Worm (Caenorhabditis elegans) whole organism, L2 larva: ENCODE data around the gene F58F12.3.

Source experiments
- C34F6.9 ChIP-seq: fragments of 150-350 bp; optimal IDR thresholded peaks from 2 replicates; lab custom pipeline; 2014; ENCODE audit warnings: missing biosample characterization, missing genetic modification characterization
- F13H6.1 ChIP-seq: sonication (generic microtip); optimal IDR thresholded peaks from 2 replicates; lab custom pipeline; 2016; ENCODE audit warnings: missing genetic modification characterization, missing compliant biosample characterization
- Y55F3AM.14 ChIP-seq: fragments of 200-800 bp; sonication (Bioruptor generic); optimal IDR thresholded peaks from 2 replicates; lab custom pipeline; 2018; ENCODE audit warnings: mild to moderate bottlenecking, missing genetic modification characterization, missing compliant biosample characterization
- ZK546.5 ChIP-seq: sonication (generic microtip); optimal IDR thresholded peaks from 2 replicates; lab custom pipeline; 2017; ENCODE audit warnings: missing biosample characterization, missing genetic modification characterization
- aly-2 ChIP-seq: fragments of 150-350 bp; optimal IDR thresholded peaks from 2 replicates; lab custom pipeline; 2014; ENCODE audit warnings: missing biosample characterization, missing genetic modification characterization
- ama-1 ChIP-seq: fragments of 150-350 bp; optimal IDR thresholded peaks from 2 replicates; lab custom pipeline; 2018; ENCODE audit warnings: inconsistent platforms
- blmp-1 ChIP-seq: sonication (generic microtip); optimal IDR thresholded peaks from 2 replicates; lab custom pipeline; 2017; ENCODE audit warnings: missing genetic modification characterization, mild to moderate bottlenecking, missing compliant biosample characterization, antibody characterized with exemption, moderate library complexity; ENCODE audit not compliant: insufficient read depth
- ceh-16 ChIP-seq: fragments of 150-350 bp; optimal IDR thresholded peaks from 2 replicates; lab custom pipeline; 2014; ENCODE audit warnings: missing biosample characterization, missing genetic modification characterization
- ceh-82 ChIP-seq: fragments of 150-350 bp; optimal IDR thresholded peaks from 2 replicates; lab custom pipeline; 2014; ENCODE audit warnings: missing biosample characterization, missing genetic modification characterization
- crh-2 ChIP-seq: sonication (generic microtip); optimal IDR thresholded peaks from 2 replicates; lab custom pipeline; 2017; ENCODE audit warnings: missing biosample characterization, missing genetic modification characterization
- dmd-4 ChIP-seq: sonication (generic microtip); optimal IDR thresholded peaks from 2 replicates; lab custom pipeline; 2017; ENCODE audit warnings: missing biosample characterization, missing genetic modification characterization
- elt-3 ChIP-seq: sonication (generic microtip); optimal IDR thresholded peaks from 2 replicates; lab custom pipeline; 2017; ENCODE audit warnings: missing biosample characterization, missing genetic modification characterization
- fos-1 ChIP-seq: fragments of 150-350 bp; optimal IDR thresholded peaks from 2 replicates; lab custom pipeline; 2014; ENCODE audit warnings: missing biosample characterization, missing genetic modification characterization
- gmeb-1 ChIP-seq: fragments of 150-350 bp; optimal IDR thresholded peaks from 2 replicates; lab custom pipeline; 2014; ENCODE audit warnings: missing biosample characterization, missing genetic modification characterization
- lin-11 ChIP-seq: fragments of 150-350 bp; sonication (generic microtip); optimal IDR thresholded peaks from 2 replicates; lab custom pipeline; 2014; ENCODE audit warnings: missing biosample characterization, missing genetic modification characterization, inconsistent platforms, mixed read lengths
- lin-39 ChIP-seq: fragments of 150-350 bp; optimal IDR thresholded peaks from 2 replicates; lab custom pipeline; 2014; ENCODE audit warnings: missing biosample characterization, missing genetic modification reagents, missing genetic modification characterization
- mab-5 ChIP-seq: fragments of 150-350 bp; optimal IDR thresholded peaks from 2 replicates; lab custom pipeline; 2014; ENCODE audit warnings: missing biosample characterization, missing genetic modification characterization
- nhr-10 ChIP-seq: sonication (generic microtip); optimal IDR thresholded peaks from 2 replicates; lab custom pipeline; 2017; ENCODE audit warnings: missing biosample characterization, missing genetic modification characterization
- nhr-11 ChIP-seq: fragments of 150-350 bp; optimal IDR thresholded peaks from 2 replicates; lab custom pipeline; 2014; ENCODE audit warnings: missing biosample characterization, missing genetic modification characterization
- nhr-129 ChIP-seq: fragments of 150-350 bp; optimal IDR thresholded peaks from 2 replicates; lab custom pipeline; 2014; ENCODE audit warnings: missing biosample characterization, missing genetic modification characterization
- nhr-21 ChIP-seq: fragments of 150-350 bp; optimal IDR thresholded peaks from 2 replicates; lab custom pipeline; 2014; ENCODE audit warnings: missing biosample characterization, missing genetic modification characterization
- nhr-23 ChIP-seq: fragments of 150-350 bp; optimal IDR thresholded peaks from 2 replicates; lab custom pipeline; 2014; ENCODE audit warnings: missing biosample characterization, missing genetic modification reagents, missing genetic modification characterization
- nhr-237 ChIP-seq: fragments of 150-350 bp; optimal IDR thresholded peaks from 2 replicates; lab custom pipeline; 2014; ENCODE audit warnings: missing biosample characterization, missing genetic modification characterization
- nhr-25 ChIP-seq: fragments of 150-350 bp; sonication (generic microtip); optimal IDR thresholded peaks from 3 replicates; lab custom pipeline; 2014; ENCODE audit warnings: missing biosample characterization, missing genetic modification characterization
- nhr-6 ChIP-seq: fragments of 150-350 bp; optimal IDR thresholded peaks from 2 replicates; lab custom pipeline; 2014; ENCODE audit warnings: missing biosample characterization, missing genetic modification characterization
- nhr-77 ChIP-seq: fragments of 150-350 bp; optimal IDR thresholded peaks from 2 replicates; lab custom pipeline; 2014; ENCODE audit warnings: missing biosample characterization, missing genetic modification characterization
- peb-1 ChIP-seq: fragments of 150-350 bp; optimal IDR thresholded peaks from 2 replicates; lab custom pipeline; 2014; ENCODE audit warnings: missing biosample characterization, missing genetic modification characterization
- sma-9 ChIP-seq, 2 experiments: fragments of 150-350 bp in 1 of 2; sonication (generic microtip) in 1 of 2; optimal IDR thresholded peaks; 2 replicates each; lab custom pipeline; 2014 to 2016; ENCODE audit warnings: missing genetic modification characterization in 2 of 2, mild to moderate bottlenecking in 1 of 2, missing biosample characterization in 1 of 2, missing compliant biosample characterization in 1 of 2, missing genetic modification reagents in 1 of 2, moderate library complexity in 1 of 2
- snpc-4 ChIP-seq: fragments of 150-350 bp; optimal IDR thresholded peaks from 2 replicates; lab custom pipeline; 2014; ENCODE audit warnings: missing biosample characterization, missing genetic modification characterization
- unc-39 ChIP-seq: fragments of 150-350 bp; optimal IDR thresholded peaks from 2 replicates; lab custom pipeline; 2014; ENCODE audit warnings: missing biosample characterization, missing genetic modification characterization
- unc-62 ChIP-seq: fragments of 150-350 bp; optimal IDR thresholded peaks from 2 replicates; lab custom pipeline; 2014; ENCODE audit warnings: missing biosample characterization, missing genetic modification reagents, missing genetic modification characterization
- ztf-1 ChIP-seq: fragments of 200-800 bp; sonication (Bioruptor generic); conservative IDR thresholded peaks from 2 replicates; pipeline ENCODE4 v1.3.6; 2022; ENCODE audit warnings: missing genetic modification characterization, missing compliant biosample characterization
- ztf-4 ChIP-seq: fragments of 150-350 bp; optimal IDR thresholded peaks from 2 replicates; lab custom pipeline; 2014; ENCODE audit warnings: missing biosample characterization, missing genetic modification characterization

The F58F12.3 gene

ce11 chrII:6391195-6391594 is at the start of gene F58F12.3:
Gene F58F12.3, minus strand, starts transcription at chrII:6391295.
- no peak for TF ChIP-seq nhr-237 (tag; lab: Kevin White, UChicago)
- no peak for TF ChIP-seq ceh-16 (tag; lab: Kevin White, UChicago)
- no peak for TF ChIP-seq fos-1 (tag; lab: Kevin White, UChicago)
- no peak for TF ChIP-seq nhr-21
- no peak for TF ChIP-seq peb-1 (tag; lab: Kevin White, UChicago)
- no peak for TF ChIP-seq ztf-1 (GFP tag; lab: Robert Waterston, UW)
- TF ChIP-seq unc-39 (tag; lab: Kevin White, UChicago): no peak
- no peak for TF ChIP-seq aly-2 (tag; lab: Kevin White, UChicago)
- TF ChIP-seq lin-39: no peak
- no peak for TF ChIP-seq nhr-11
- no peak for TF ChIP-seq mab-5 (tag; lab: Kevin White, UChicago)
- no peak for TF ChIP-seq lin-11 (tag; lab: Kevin White, UChicago)
- TF ChIP-seq unc-62: no peak
- TF ChIP-seq sma-9 (GFP tag; optimal IDR thresholded peaks at IDR 0.05; lab: Kevin White, UChicago): no peak
- TF ChIP-seq sma-9 (tag; optimal IDR thresholded peaks at IDR 0.05; lab: Kevin White, UChicago): no peak
- TF ChIP-seq, all 48 proteins: peak for 0

ce11 chrII:6436845-6437244 is 45.8 kb upstream of the F58F12.3 start:
- TF ChIP-seq blmp-1: no peak

- TF ChIP-seq ztf-4 (tag; lab: Kevin White, UChicago) (no peak), ztf-1 (GFP tag; lab: Robert Waterston, UW) (no peak), nhr-10 (tag; lab: Kevin White, UChicago) (no peak)
Observed at ce11 chrII:6425993-6426392, 34.9 kb upstream of the F58F12.3 start, which contains the start of gene col-75. Gene col-75, plus strand, starts transcription at chrII:6426293.

ce11 chrII:6422812-6423211 is 31.7 kb upstream of the F58F12.3 start, which contains the start of gene K03H9.3:
Gene K03H9.3, plus strand, starts transcription at chrII:6423112.
- TF ChIP-seq nhr-129 (tag; lab: Kevin White, UChicago) (no peak), mab-5 (tag; lab: Kevin White, UChicago) (no peak), ZK546.5 (no peak), nhr-237 (tag; lab: Kevin White, UChicago) (no peak), dmd-4 (tag; lab: Kevin White, UChicago) (no peak), ama-1 (lab: Kevin White, UChicago) (no peak), nhr-77 (no peak), nhr-6 (tag; lab: Kevin White, UChicago) (no peak), Y55F3AM.14 (GFP tag; lab: Kevin White, UChicago) (no peak), blmp-1 (no peak)

- TF ChIP-seq lin-39 (no peak), snpc-4 (tag; lab: Kevin White, UChicago) (no peak), nhr-25 (tag; lab: Kevin White, UChicago) (peak; percentile 33), nhr-21 (no peak), blmp-1 (peak; percentile 1), elt-3 (no peak), unc-62 (no peak), ceh-16 (tag; lab: Kevin White, UChicago) (peak; percentile 80)
Observed at ce11 chrII:6419163-6419562, 28.1 kb upstream of the F58F12.3 start.

- TF ChIP-seq aly-2 (tag; lab: Kevin White, UChicago) (no peak), ceh-82 (tag; lab: Kevin White, UChicago) (no peak), sma-9 (GFP tag; optimal IDR thresholded peaks at IDR 0.05; lab: Kevin White, UChicago) (no peak), sma-9 (tag; optimal IDR thresholded peaks at IDR 0.05; lab: Kevin White, UChicago) (no peak)
Observed at ce11 chrII:6417999-6418398, 26.9 kb upstream of the F58F12.3 start.

- TF ChIP-seq F13H6.1 (tag; lab: Kevin White, UChicago): peak; percentile 40
- no peak for TF ChIP-seq nhr-23 (tag; lab: Kevin White, UChicago)
- TF ChIP-seq elt-3: no peak
- peak; percentile 20 for TF ChIP-seq crh-2
- peak; percentile 15 for TF ChIP-seq gmeb-1 (tag; lab: Kevin White, UChicago)
- peak; percentile 49 for TF ChIP-seq sma-9 (GFP tag; optimal IDR thresholded peaks at IDR 0.05; lab: Kevin White, UChicago)
- no peak for TF ChIP-seq sma-9 (tag; optimal IDR thresholded peaks at IDR 0.05; lab: Kevin White, UChicago)
- TF ChIP-seq C34F6.9 (tag; lab: Kevin White, UChicago): no peak
- TF ChIP-seq nhr-10 (tag; lab: Kevin White, UChicago): no peak
- peak; percentile 64 for TF ChIP-seq fos-1 (tag; lab: Kevin White, UChicago)
Observed at ce11 chrII:6413788-6414187, 22.7 kb upstream of the F58F12.3 start.
